In genomic region chrIII:8175263-8175662, ce11 we compare ENCODE assay signal across 2 worm cellular contexts.
TF ChIP-seq lines count a peak whose summit lies in the region.

No protein-coding gene starts in this region.

TF ChIP-seq in whole organism, L3 larva, 47 proteins besides CTCF, POLR2A, EP300 and RAD21:
- TF ChIP-seq ceh-16 (tag; optimal IDR thresholded peaks at IDR 0.05; lab: Kevin White, UChicago) (no peak), nfya-1 (tag; optimal IDR thresholded peaks at IDR 0.05; lab: Kevin White, UChicago; ENCODE audit: insufficient read depth) (peak; percentile 86)

TF ChIP-seq in whole organism, late embryonic, 69 proteins besides CTCF, POLR2A, EP300 and RAD21:
- TF ChIP-seq lim-6 (tag; optimal IDR thresholded peaks at IDR 0.05; lab: Kevin White, UChicago) (no peak), nfya-1 (tag; optimal IDR thresholded peaks at IDR 0.05; lab: Kevin White, UChicago) (peak; percentile 96)

Comparison
In these comparisons a context has a peak if more than half of its experiments do, and no peak if none do; other contexts are left out.
1. Of the 9 proteins assayed by ChIP-seq in both whole organism, late embryonic and whole organism, L3 larva: peak only in whole organism, late embryonic: none; only in whole organism, L3 larva: none; in both: nfya-1; in neither: 8.